Fruit fly (Drosophila melanogaster): ENCODE measurements around the gene aop.

DNA sequence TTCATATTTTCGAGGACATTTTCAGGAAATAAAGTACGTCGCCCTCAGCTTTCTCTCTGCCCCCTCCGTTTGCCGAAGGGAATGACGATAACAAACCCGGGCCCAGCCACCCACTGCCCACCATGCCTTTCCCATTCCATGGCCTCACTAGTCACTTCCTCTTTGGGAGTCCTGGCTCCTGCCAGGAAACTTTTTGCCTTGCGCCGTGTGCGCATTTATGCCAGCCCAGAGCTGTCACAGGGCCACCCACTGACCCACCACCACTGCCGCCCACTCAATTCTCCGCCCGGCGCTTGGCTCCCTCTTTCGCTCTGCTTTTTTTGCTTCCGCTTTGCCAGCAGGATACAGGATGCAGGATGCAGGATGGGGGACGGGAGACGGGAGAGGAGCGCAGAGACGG, 8.9 kb upstream of the aop start:
- TF ChIP-seq tai (GFP tag; optimal IDR thresholded peaks at IDR 0.05) = no peak
- no peak for TF ChIP-seq dl (GFP tag; optimal IDR thresholded peaks at IDR 0.05; ENCODE audit: insufficient read depth in 1 of 2, partially characterized antibody in 2 of 2)
- no peak for TF ChIP-seq Rel (GFP tag; optimal IDR thresholded peaks at IDR 0.05)
- no peak for TF ChIP-seq Rel (tag; optimal IDR thresholded peaks at IDR 0.05)
- TF ChIP-seq psq (GFP tag; optimal IDR thresholded peaks at IDR 0.05) = no peak
- TF ChIP-seq pan (optimal IDR thresholded peaks at IDR 0.05) = no peak
- no peak for TF ChIP-seq lola (GFP tag; optimal IDR thresholded peaks at IDR 0.05)
- no peak for TF ChIP-seq Dfd (GFP tag; optimal IDR thresholded peaks at IDR 0.05)
- TF ChIP-seq usp (GFP tag; optimal IDR thresholded peaks at IDR 0.05) = no peak
- no peak for TF ChIP-seq h (GFP tag; optimal IDR thresholded peaks at IDR 0.05)
- no peak for TF ChIP-seq dmrt93B (GFP tag; optimal IDR thresholded peaks at IDR 0.05)
